Fruit fly (Drosophila melanogaster) whole organism, wandering third instar larva: ENCODE data around the gene Rox8.

Source experiments
- Hr78 ChIP-seq: fragments of >200 bp; optimal IDR thresholded peaks from 2 replicates; lab custom pipeline; 2017; ENCODE audit warnings: missing biosample characterization, missing genetic modification characterization
- brk ChIP-seq: fragments of 200-800 bp; sonication (Bioruptor generic); optimal IDR thresholded peaks from 2 replicates; lab custom pipeline; 2016; ENCODE audit warnings: missing biosample characterization, mild to moderate bottlenecking, missing genetic modification characterization

DNA sequence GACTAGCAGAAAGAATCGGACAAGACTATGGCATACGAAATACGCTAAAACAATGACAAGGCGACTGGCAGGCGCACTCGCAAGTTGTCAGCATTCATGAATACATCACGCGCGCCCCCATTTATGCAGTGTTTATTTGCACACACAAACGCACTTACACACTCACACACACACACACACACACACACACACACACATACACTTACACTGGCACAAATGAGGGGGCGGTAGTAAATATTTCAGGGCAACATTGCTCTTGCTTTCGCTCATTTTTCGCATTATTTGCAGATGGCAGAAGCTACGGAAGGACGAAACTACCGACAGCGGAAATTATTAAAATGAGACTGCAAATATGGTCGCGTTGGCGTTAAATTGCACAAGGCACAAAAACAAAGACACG is 31.5 kb upstream of the Rox8 start:
- TF ChIP-seq brk, result no peak
- no peak for TF ChIP-seq Hr78
